Worm (Caenorhabditis elegans): ENCODE data around the gene msp-50.

The msp-50 gene

ce11 chrII:5205286-5205685 lies 5.7 kb downstream of the msp-50 start:
- TF ChIP-seq mab-5 (tag; optimal IDR thresholded peaks at IDR 0.05): no peak
- TF ChIP-seq nhr-237 (tag; optimal IDR thresholded peaks at IDR 0.05): no peak
- TF ChIP-seq nhr-23 (tag; optimal IDR thresholded peaks at IDR 0.05): no peak
- TF ChIP-seq nhr-6 (tag; optimal IDR thresholded peaks at IDR 0.05): no peak
- TF ChIP-seq elt-3 (tag; optimal IDR thresholded peaks at IDR 0.05): no peak
- TF ChIP-seq fos-1 (tag; optimal IDR thresholded peaks at IDR 0.05): no peak
- no peak for TF ChIP-seq lin-11 (tag; optimal IDR thresholded peaks at IDR 0.05)
- no peak for TF ChIP-seq aly-2 (tag; optimal IDR thresholded peaks at IDR 0.05)
- TF ChIP-seq ztf-4 (tag; optimal IDR thresholded peaks at IDR 0.05): no peak
- TF ChIP-seq nhr-77 (tag; optimal IDR thresholded peaks at IDR 0.05): no peak
- TF ChIP-seq elt-1 (tag; optimal IDR thresholded peaks at IDR 0.05): no peak
- TF ChIP-seq ceh-16 (tag; optimal IDR thresholded peaks at IDR 0.05): no peak
- TF ChIP-seq ceh-82 (tag; optimal IDR thresholded peaks at IDR 0.05): no peak
- no peak for TF ChIP-seq ama-1 (optimal IDR thresholded peaks at IDR 0.05)
- no peak for TF ChIP-seq mbf-1 (tag; optimal IDR thresholded peaks at IDR 0.05)
- no peak for TF ChIP-seq nhr-129 (tag; optimal IDR thresholded peaks at IDR 0.05)

DNA sequence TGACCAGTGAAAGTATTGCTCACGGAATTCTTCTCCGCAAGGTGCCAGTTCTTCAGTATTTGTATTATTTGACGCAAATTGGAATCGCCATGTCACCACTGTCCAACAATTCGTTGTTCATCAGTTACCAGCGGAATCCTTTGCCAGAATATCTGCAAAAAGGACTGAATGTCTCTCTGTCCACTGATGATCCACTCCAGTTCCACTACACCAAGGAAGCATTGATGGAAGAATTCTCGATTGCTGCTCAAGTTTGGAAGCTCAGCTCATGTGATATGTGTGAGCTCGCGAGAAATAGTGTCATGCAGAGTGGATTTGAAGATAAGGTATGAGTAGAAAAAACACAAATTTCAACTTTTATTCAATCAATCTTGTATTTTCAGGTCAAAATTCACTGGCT lies 9.5 kb downstream of the msp-50 start:
- peak; percentile 32 for TF ChIP-seq sma-3 (GFP tag; optimal IDR thresholded peaks at IDR 0.05)
- no peak for TF ChIP-seq elt-1 (tag; optimal IDR thresholded peaks at IDR 0.05)

- peak; percentile 43 for TF ChIP-seq nhr-25 (tag; optimal IDR thresholded peaks at IDR 0.05)
- TF ChIP-seq mbf-1 (tag; optimal IDR thresholded peaks at IDR 0.05): no peak
- no peak for TF ChIP-seq gmeb-1 (tag; optimal IDR thresholded peaks at IDR 0.05)
- TF ChIP-seq sma-3 (GFP tag; optimal IDR thresholded peaks at IDR 0.05): peak; percentile 1
Measured at ce11 chrII:5210830-5211229, 11.2 kb downstream of the msp-50 start, which contains the start of gene C34F11.8. TSS of gene C34F11.8 (minus strand) at chrII:5210964.

DNA sequence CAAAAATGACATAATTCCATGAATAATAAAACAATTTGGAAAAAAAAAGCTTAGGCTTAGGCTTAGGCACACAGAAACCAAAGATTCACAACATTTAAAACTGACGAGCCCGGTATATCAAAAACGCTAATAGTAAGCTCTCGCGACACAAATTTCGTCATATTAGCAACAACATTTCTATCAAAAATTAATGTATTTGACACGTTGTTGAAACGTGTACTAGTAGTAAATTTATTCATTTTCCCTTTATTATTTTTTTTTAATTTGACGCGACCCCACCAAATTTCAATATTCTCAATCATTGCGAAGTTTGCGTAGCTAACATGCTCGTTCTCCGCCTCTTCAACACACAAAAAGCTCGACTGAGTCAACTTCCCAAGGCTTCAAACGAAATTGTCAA lies 12.4 kb downstream of the msp-50 start, which contains the start of gene C34F11.2:
Gene C34F11.2 (plus strand): TSS at position 301 of the 400 bp plus-strand sequence.
- TF ChIP-seq unc-55 (GFP tag; optimal IDR thresholded peaks at IDR 0.05): no peak

ce11 chrII:5212675-5213074 lies 13.1 kb downstream of the msp-50 start, which contains the start of gene C34F11.1:
TSS of gene C34F11.1 (plus strand) at chrII:5212975.
- TF ChIP-seq lin-39 (tag; optimal IDR thresholded peaks at IDR 0.05): no peak
- TF ChIP-seq ama-1 (optimal IDR thresholded peaks at IDR 0.05): no peak
- no peak for TF ChIP-seq C34F6.9 (tag; optimal IDR thresholded peaks at IDR 0.05)
- TF ChIP-seq fos-1 (tag; optimal IDR thresholded peaks at IDR 0.05): no peak
- TF ChIP-seq peb-1 (tag; optimal IDR thresholded peaks at IDR 0.05): no peak
- TF ChIP-seq nhr-11 (tag; optimal IDR thresholded peaks at IDR 0.05): no peak

ce11 chrII:5218349-5218748 lies 18.8 kb downstream of the msp-50 start:
- TF ChIP-seq mab-5 (tag; optimal IDR thresholded peaks at IDR 0.05) (peak; percentile 20), nhr-6 (tag; optimal IDR thresholded peaks at IDR 0.05) (no peak), unc-55 (GFP tag; optimal IDR thresholded peaks at IDR 0.05) (peak; percentile 30)

DNA sequence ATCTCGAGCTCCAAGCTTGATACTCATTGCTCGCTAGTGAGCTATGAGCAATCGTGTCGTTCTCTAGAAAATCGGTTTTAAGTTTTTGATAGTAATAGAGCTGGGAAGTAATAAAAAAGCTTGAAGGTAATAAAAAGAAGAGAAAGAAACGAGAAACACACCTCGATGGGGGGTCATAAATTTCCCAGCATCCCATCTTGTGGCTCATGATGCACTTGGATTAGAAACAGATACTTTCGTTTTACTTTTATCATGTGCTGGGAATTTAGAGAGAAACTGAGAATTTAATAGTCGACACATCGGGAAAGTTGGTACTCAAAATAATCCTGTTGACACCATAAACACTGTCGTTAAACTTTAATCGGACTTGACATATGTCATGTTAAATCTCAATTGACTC lies 21.1 kb downstream of the msp-50 start:
- TF ChIP-seq sma-9 (GFP tag; optimal IDR thresholded peaks at IDR 0.05) (peak; percentile 38), sma-9 (tag; optimal IDR thresholded peaks at IDR 0.05) (no peak), mab-5 (tag; optimal IDR thresholded peaks at IDR 0.05) (peak; percentile 47), nhr-10 (tag; optimal IDR thresholded peaks at IDR 0.05) (no peak)

ce11 chrII:5222830-5223229 lies 23.2 kb downstream of the msp-50 start:
- TF ChIP-seq nhr-129 (tag; optimal IDR thresholded peaks at IDR 0.05) (peak; percentile 14), mab-5 (tag; optimal IDR thresholded peaks at IDR 0.05) (peak; percentile 0), egl-27 (tag; optimal IDR thresholded peaks at IDR 0.05) (no peak)

DNA sequence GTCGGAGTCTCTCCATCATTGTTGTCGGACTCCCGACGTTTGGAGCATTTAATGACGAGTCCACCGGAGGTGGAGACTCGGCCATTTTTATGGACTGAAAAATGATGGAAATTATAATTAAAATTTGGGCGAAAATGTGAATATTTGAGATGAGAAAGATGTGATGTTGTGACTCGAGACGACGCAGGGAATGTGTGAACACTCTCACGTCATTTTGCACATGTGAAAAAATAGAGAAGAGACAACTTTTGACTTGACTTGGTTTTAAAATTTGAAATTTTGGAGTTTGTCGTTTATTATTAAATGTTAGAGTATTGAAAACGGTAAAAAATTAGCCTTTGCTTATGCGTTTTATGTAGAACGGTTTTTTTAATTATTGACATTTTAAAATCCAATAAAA lies 25.7 kb downstream of the msp-50 start, which contains the start of gene dsh-1:
Gene dsh-1 (minus strand): TSS at position 101 of the 400 bp plus-strand sequence.
- no peak for TF ChIP-seq nhr-21 (tag; optimal IDR thresholded peaks at IDR 0.05)
- TF ChIP-seq nhr-12 (tag; optimal IDR thresholded peaks at IDR 0.05): no peak
- no peak for TF ChIP-seq aly-2 (tag; optimal IDR thresholded peaks at IDR 0.05)
- TF ChIP-seq lsy-2 (tag; optimal IDR thresholded peaks at IDR 0.05): no peak
- no peak for TF ChIP-seq nhr-25 (tag; optimal IDR thresholded peaks at IDR 0.05)
- no peak for TF ChIP-seq unc-39 (tag; optimal IDR thresholded peaks at IDR 0.05)
- no peak for TF ChIP-seq nhr-23 (tag; optimal IDR thresholded peaks at IDR 0.05)
- no peak for TF ChIP-seq blmp-1 (tag; optimal IDR thresholded peaks at IDR 0.05; ENCODE audit: insufficient read depth)
- TF ChIP-seq mbf-1 (tag; optimal IDR thresholded peaks at IDR 0.05): no peak
- no peak for TF ChIP-seq sma-3 (GFP tag; optimal IDR thresholded peaks at IDR 0.05)
- TF ChIP-seq unc-62 (GFP tag; optimal IDR thresholded peaks at IDR 0.05): no peak
- no peak for TF ChIP-seq mab-5 (tag; optimal IDR thresholded peaks at IDR 0.05)
